Worm (Caenorhabditis elegans) whole organism, late embryonic: ENCODE measurements around the gene irld-12.
"Not testable (repeated sequence)": the region's sequence is repeated elsewhere in the genome, so short reads cannot be mapped to it uniquely, and the experiment has no call there.

Source experiments
- C08G9.2 ChIP-seq: sonication (generic microtip); optimal IDR thresholded peaks from 2 replicates; lab custom pipeline; 2016; ENCODE audit warnings: mild to moderate bottlenecking, missing genetic modification characterization, moderate library complexity, missing compliant biosample characterization
- K09A11.1 ChIP-seq: sonication (generic microtip); optimal IDR thresholded peaks from 2 replicates; lab custom pipeline; 2017; ENCODE audit warnings: antibody characterized with exemption, mild to moderate bottlenecking, missing genetic modification characterization, missing compliant biosample characterization; ENCODE audit not compliant: insufficient read depth
- ceh-2 ChIP-seq: sonication (generic microtip); optimal IDR thresholded peaks from 2 replicates; lab custom pipeline; 2016; ENCODE audit warnings: missing genotype, missing genetic modification characterization, missing compliant biosample characterization
- ceh-22 ChIP-seq: sonication (generic microtip); optimal IDR thresholded peaks from 2 replicates; lab custom pipeline; 2017; ENCODE audit warnings: missing biosample characterization, missing genetic modification characterization
- ceh-24 ChIP-seq: sonication (generic microtip); optimal IDR thresholded peaks from 2 replicates; lab custom pipeline; 2016; ENCODE audit warnings: mild to moderate bottlenecking, missing genetic modification characterization, missing compliant biosample characterization
- ceh-31 ChIP-seq: sonication (generic microtip); optimal IDR thresholded peaks from 2 replicates; lab custom pipeline; 2016; ENCODE audit warnings: missing genetic modification characterization, missing compliant biosample characterization
- ceh-34 ChIP-seq: sonication (generic microtip); optimal IDR thresholded peaks from 2 replicates; lab custom pipeline; 2016; ENCODE audit warnings: mild to moderate bottlenecking, missing genetic modification characterization, missing compliant biosample characterization
- ceh-6 ChIP-seq: fragments of 200-800 bp; sonication (Bioruptor generic); optimal IDR thresholded peaks from 2 replicates; lab custom pipeline; 2018; ENCODE audit warnings: mild to moderate bottlenecking, missing genetic modification characterization, missing compliant biosample characterization
- ceh-9 ChIP-seq: sonication (generic microtip); optimal IDR thresholded peaks from 2 replicates; lab custom pipeline; 2016; ENCODE audit warnings: mild to moderate bottlenecking, missing genetic modification characterization, inconsistent platforms, missing compliant biosample characterization
- dmd-4 ChIP-seq: sonication (generic microtip); optimal IDR thresholded peaks from 2 replicates; lab custom pipeline; 2016; ENCODE audit warnings: borderline replicate concordance, missing genetic modification characterization, missing compliant biosample characterization
- elt-2 ChIP-seq: sonication (generic microtip); optimal IDR thresholded peaks from 2 replicates; lab custom pipeline; 2016; ENCODE audit warnings: missing genetic modification reagents, missing genetic modification characterization, missing compliant biosample characterization
- elt-4 ChIP-seq: sonication (generic microtip); optimal IDR thresholded peaks from 2 replicates; lab custom pipeline; 2016; ENCODE audit warnings: missing genetic modification characterization, missing compliant biosample characterization
- ets-4 ChIP-seq: sonication (generic microtip); optimal IDR thresholded peaks from 2 replicates; lab custom pipeline; 2016; ENCODE audit warnings: missing genetic modification characterization, missing compliant biosample characterization
- eyg-1 ChIP-seq: sonication (generic microtip); optimal IDR thresholded peaks from 2 replicates; lab custom pipeline; 2016; ENCODE audit warnings: missing genotype, missing genetic modification characterization, missing compliant biosample characterization
- fkh-6 ChIP-seq: sonication (generic microtip); optimal IDR thresholded peaks from 2 replicates; lab custom pipeline; 2016; ENCODE audit warnings: missing genetic modification characterization, missing compliant biosample characterization
- nfya-1 ChIP-seq: sonication (generic microtip); optimal IDR thresholded peaks from 2 replicates; lab custom pipeline; 2017; ENCODE audit warnings: missing genetic modification characterization, mild to moderate bottlenecking, missing compliant biosample characterization, antibody characterized with exemption, moderate library complexity
- nhr-11 ChIP-seq: fragments of 150-350 bp; optimal IDR thresholded peaks from 2 replicates; lab custom pipeline; 2014; ENCODE audit warnings: missing biosample characterization, missing genetic modification characterization
- pax-1 ChIP-seq: fragments of 150-350 bp; optimal IDR thresholded peaks from 2 replicates; lab custom pipeline; 2014; ENCODE audit warnings: missing biosample characterization, missing genetic modification characterization
- pha-2 ChIP-seq: sonication (generic microtip); optimal IDR thresholded peaks from 2 replicates; lab custom pipeline; 2017; ENCODE audit warnings: mild to moderate bottlenecking, missing genetic modification characterization, missing compliant biosample characterization
- pha-4 ChIP-seq: fragments of 150-350 bp; optimal IDR thresholded peaks from 2 replicates; lab custom pipeline; 2018; ENCODE audit warnings: missing biosample characterization, missing genetic modification reagents, missing genetic modification characterization
- pqm-1 ChIP-seq: sonication (generic microtip); optimal IDR thresholded peaks from 2 replicates; lab custom pipeline; 2016; ENCODE audit warnings: missing genetic modification characterization, missing compliant biosample characterization
- sox-4 ChIP-seq: sonication (generic microtip); optimal IDR thresholded peaks from 2 replicates; lab custom pipeline; 2017; ENCODE audit warnings: mild to moderate bottlenecking, missing genetic modification characterization, inconsistent platforms, missing compliant biosample characterization
- syd-9 ChIP-seq: sonication (generic microtip); optimal IDR thresholded peaks from 2 replicates; lab custom pipeline; 2016; ENCODE audit warnings: mild to moderate bottlenecking, missing genetic modification characterization, moderate library complexity, missing compliant biosample characterization
- tbx-2 ChIP-seq: sonication (generic microtip); optimal IDR thresholded peaks from 2 replicates; lab custom pipeline; 2016; ENCODE audit warnings: missing genetic modification characterization, missing compliant biosample characterization
- ttx-3 ChIP-seq: sonication (generic microtip); optimal IDR thresholded peaks from 2 replicates; lab custom pipeline; 2016; ENCODE audit warnings: missing genetic modification reagents, missing genetic modification characterization, missing compliant biosample characterization
- unc-86 ChIP-seq: sonication (generic microtip); optimal IDR thresholded peaks from 2 replicates; lab custom pipeline; 2016; ENCODE audit warnings: missing genetic modification characterization, missing compliant biosample characterization

Gene irld-12

DNA sequence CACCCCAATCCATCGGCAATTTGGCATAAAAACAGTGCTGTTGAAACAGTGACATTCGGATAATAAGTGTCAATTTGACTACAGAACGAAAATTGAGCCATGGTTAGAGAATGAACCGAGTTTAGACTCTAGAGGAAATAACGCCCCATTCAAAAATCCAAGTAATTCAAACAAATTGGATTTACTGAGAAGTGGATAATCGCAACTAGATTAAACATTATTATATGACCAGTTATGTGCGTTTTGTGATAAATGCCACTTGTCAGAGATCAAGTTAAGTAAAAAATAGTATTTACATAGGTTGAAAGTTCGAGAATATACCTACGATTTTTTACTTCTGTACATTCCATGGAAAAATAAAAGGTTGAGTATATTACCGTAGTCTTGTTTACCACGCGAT lies 35.9 kb downstream of the irld-12 start, which contains the start of gene srw-139:
srw-139 (minus strand) TSS at position 101 of the 400 bp plus-strand sequence.
- no peak for TF ChIP-seq sox-4 (tag; lab: Kevin White, UChicago)
- no peak for TF ChIP-seq ceh-22 (tag; lab: Kevin White, UChicago)
- TF ChIP-seq ttx-3 (tag; lab: Kevin White, UChicago): no peak
- no peak for TF ChIP-seq eyg-1 (tag; lab: Kevin White, UChicago)
- TF ChIP-seq dmd-4 (tag; lab: Kevin White, UChicago): no peak
- TF ChIP-seq K09A11.1 (tag; lab: Kevin White, UChicago): no peak
- TF ChIP-seq nfya-1: no peak

DNA sequence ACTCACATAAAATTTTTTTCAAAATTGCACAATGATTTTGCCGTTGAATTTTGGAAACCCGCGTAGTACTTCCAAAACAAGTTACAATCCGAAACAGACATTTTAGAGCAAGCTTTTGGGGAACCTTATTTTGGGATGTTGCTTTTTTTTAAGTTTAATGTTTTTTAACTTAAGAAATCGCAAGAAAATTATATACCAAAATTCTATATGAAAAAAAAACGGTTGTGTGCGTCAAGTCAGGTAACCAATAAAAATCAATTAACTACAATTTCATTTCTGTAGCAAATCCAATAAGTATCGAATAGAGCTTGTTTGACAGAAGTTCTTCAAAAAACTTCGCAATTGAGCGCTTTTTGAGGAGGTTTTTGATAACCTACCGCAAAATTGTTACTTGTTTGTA lies 37.9 kb downstream of the irld-12 start, which contains the start of gene srw-117:
srw-117 (minus strand) TSS at position 101 of the 400 bp plus-strand sequence.
- TF ChIP-seq ceh-34 (tag; lab: Kevin White, UChicago): no peak
- TF ChIP-seq tbx-2: no peak
- no peak for TF ChIP-seq K09A11.1 (tag; lab: Kevin White, UChicago)
- no peak for TF ChIP-seq ets-4 (tag; lab: Kevin White, UChicago)
- no peak for TF ChIP-seq nfya-1
- no peak for TF ChIP-seq pax-1 (tag; lab: Kevin White, UChicago)
- no peak for TF ChIP-seq elt-2 (tag; lab: Kevin White, UChicago)
- TF ChIP-seq ceh-6 (GFP tag; lab: Kevin White, UChicago): no peak
- TF ChIP-seq unc-86 (tag; lab: Kevin White, UChicago): no peak
- TF ChIP-seq pha-2 (tag; lab: Kevin White, UChicago): no peak
- TF ChIP-seq ceh-2: no peak
- TF ChIP-seq elt-4 (tag; lab: Kevin White, UChicago): no peak
- TF ChIP-seq ceh-9 (tag; lab: Kevin White, UChicago): no peak

DNA sequence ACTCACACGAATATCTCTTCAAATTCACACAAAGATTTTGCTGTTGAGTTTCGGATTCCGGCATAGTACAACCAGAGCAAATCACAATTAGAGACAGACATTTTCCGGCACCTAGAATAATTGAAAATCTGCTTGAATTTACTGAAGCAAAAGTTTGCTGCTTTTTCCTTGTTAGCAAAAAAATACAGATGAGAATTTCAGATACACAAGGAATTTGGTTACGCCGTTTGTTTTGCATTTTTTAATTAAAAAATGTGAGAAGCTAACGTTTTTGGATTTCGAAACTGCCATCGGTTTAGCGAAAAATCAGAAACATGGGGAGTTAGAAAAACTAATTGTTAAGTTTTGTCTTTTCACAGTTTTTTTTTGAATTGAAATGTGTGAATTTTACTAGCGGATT lies 41.2 kb downstream of the irld-12 start, which contains the start of gene srw-118:
srw-118 (minus strand) TSS at position 101 of the 400 bp plus-strand sequence.
- TF ChIP-seq fkh-6: no peak
- TF ChIP-seq ceh-24 (tag; lab: Kevin White, UChicago): no peak
- TF ChIP-seq pha-4 (tag; lab: Kevin White, UChicago): no peak

DNA sequence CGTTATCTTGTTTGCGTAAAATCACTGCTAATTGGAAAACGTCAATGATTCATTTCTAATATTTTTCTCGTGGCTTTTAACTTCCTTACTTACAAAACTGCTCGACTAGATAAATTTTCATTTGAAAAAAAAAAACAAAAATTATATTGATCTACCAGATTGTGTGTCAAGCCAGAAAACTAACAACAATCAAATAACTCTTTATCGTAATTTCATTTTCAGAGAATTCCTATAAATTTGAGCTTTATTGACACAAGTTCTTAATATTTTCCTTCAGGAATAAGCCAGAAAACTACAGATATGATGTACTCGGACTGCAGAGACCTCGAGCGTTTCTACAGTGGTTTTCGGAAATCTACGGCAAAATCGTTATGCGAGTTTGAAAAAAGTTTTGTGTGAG lies 44.9 kb downstream of the irld-12 start, which contains the start of gene srw-124:
srw-124 (plus strand) TSS at position 301 of the 400 bp plus-strand sequence.
- no peak for TF ChIP-seq ets-4 (tag; lab: Kevin White, UChicago)
- TF ChIP-seq nhr-11: no peak

DNA sequence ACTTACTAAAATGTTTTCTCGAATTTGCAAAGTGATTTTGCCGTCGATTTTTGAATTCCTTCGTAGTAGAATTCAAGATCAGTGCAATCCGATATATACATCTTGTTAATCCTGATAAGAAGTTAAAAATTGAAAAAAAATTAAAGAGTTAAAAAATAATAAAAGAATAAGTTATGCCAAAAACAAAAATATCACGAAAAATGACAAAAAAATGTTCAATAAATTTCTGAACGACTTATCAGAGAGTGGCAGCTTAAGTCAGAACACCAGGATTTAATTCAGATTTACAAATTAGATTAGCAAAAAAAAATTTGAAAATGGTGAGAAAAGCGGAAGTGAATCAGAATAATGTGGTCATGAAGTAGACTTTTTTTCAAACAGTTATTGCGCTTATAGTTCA lies 45.9 kb downstream of the irld-12 start, which contains the start of gene srw-123:
srw-123 (minus strand) TSS at position 101 of the 400 bp plus-strand sequence.
- not testable (repeated sequence) for TF ChIP-seq ceh-31; ceh-22 (tag; lab: Kevin White, UChicago); pqm-1 (tag; lab: Kevin White, UChicago)

DNA sequence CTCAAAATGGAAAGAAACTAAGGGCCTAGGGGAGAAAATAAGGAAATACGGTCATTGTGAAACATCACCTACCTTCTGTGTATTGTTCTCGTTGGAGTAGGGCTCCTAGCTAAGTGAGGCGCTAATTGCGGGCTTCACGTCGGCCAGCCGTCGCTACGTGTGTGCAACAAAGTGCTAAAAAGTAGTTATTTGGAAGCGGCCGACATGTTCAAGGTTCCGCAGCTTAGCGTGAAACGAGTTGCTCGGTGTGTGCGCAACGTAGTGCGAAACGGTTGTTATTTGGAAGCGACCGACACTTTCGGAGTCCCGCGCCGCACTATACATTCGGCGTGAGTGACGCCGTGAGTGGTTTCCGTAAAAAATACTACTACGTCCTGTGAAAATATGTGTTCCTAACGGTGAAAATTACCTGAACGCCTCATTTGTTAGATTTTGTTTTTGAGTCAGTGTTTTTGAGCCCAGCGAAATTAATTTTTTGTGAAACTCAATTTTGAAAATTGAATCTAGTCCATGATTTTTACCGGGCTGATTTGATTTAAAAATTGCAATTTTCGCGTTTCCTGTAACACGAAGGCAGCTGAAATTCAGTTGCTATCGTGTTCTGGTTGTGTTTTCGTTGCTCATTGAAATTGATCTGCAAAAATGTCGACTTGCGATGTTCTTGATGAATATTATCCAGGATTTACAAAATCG lies 49.8 kb downstream of the irld-12 start, which contains the start of gene srw-129:
srw-129 (plus strand) TSS at position 643 of the 693 bp plus-strand sequence.
- no peak for TF ChIP-seq syd-9 (tag; lab: Kevin White, UChicago)
- TF ChIP-seq C08G9.2 (tag; lab: Kevin White, UChicago): no peak
